Worm (Caenorhabditis elegans) whole organism, L3 larva: Measurements from ENCODE around the gene T08A9.13.

Experiments used
- R02D3.7 ChIP-seq: fragments of 150-350 bp; optimal IDR thresholded peaks from 2 replicates; lab custom pipeline; 2014; ENCODE audit warnings: missing biosample characterization, missing genetic modification characterization
- aly-2 ChIP-seq: fragments of 150-350 bp; optimal IDR thresholded peaks from 2 replicates; lab custom pipeline; 2014; ENCODE audit warnings: missing biosample characterization, missing genetic modification characterization
- ama-1 ChIP-seq: fragments of 150-350 bp; optimal IDR thresholded peaks from 2 replicates; lab custom pipeline; 2018
- ceh-16 ChIP-seq: sonication (generic microtip); optimal IDR thresholded peaks from 2 replicates; lab custom pipeline; 2017; ENCODE audit warnings: missing biosample characterization, missing genetic modification characterization
- ceh-28 ChIP-seq: fragments of 150-350 bp; optimal IDR thresholded peaks from 2 replicates; lab custom pipeline; 2014; ENCODE audit warnings: missing biosample characterization, missing genetic modification reagents, missing genetic modification characterization
- daf-12 ChIP-seq: fragments of 150-350 bp; optimal IDR thresholded peaks from 2 replicates; lab custom pipeline; 2014; ENCODE audit warnings: missing biosample characterization, missing genetic modification reagents, missing genetic modification characterization
- egl-27 ChIP-seq: sonication (generic microtip); optimal IDR thresholded peaks from 4 replicates; lab custom pipeline; 2017; ENCODE audit warnings: missing biosample characterization, missing genetic modification reagents, missing genetic modification characterization
- egl-5 ChIP-seq: fragments of 150-350 bp; optimal IDR thresholded peaks from 2 replicates; lab custom pipeline; 2017; ENCODE audit warnings: missing biosample characterization, missing genetic modification reagents, missing genetic modification characterization, inconsistent platforms
- elt-1 ChIP-seq: fragments of 150-350 bp; optimal IDR thresholded peaks from 2 replicates; lab custom pipeline; 2014; ENCODE audit warnings: missing biosample characterization, missing genetic modification characterization
- eor-1 ChIP-seq, 2 experiments: fragments of 150-350 bp; optimal IDR thresholded peaks; 2 replicates each; lab custom pipeline; 2014 to 2018; ENCODE audit warnings: missing biosample characterization in 2 of 2, missing genetic modification characterization in 2 of 2
- fkh-10 ChIP-seq: sonication (generic microtip); optimal IDR thresholded peaks from 2 replicates; lab custom pipeline; 2017; ENCODE audit warnings: missing biosample characterization, missing genetic modification reagents, missing genetic modification characterization
- fkh-2 ChIP-seq: fragments of 150-350 bp; optimal IDR thresholded peaks from 2 replicates; lab custom pipeline; 2014; ENCODE audit warnings: missing biosample characterization, missing genetic modification reagents, missing genetic modification characterization
- fos-1 ChIP-seq: fragments of 150-350 bp; optimal IDR thresholded peaks from 2 replicates; lab custom pipeline; 2014; ENCODE audit warnings: missing biosample characterization, missing genetic modification characterization
- hmg-11 ChIP-seq: sonication (generic microtip); optimal IDR thresholded peaks from 2 replicates; lab custom pipeline; 2016; ENCODE audit warnings: missing genetic modification characterization, missing compliant biosample characterization
- lin-15B ChIP-seq: fragments of 150-350 bp; optimal IDR thresholded peaks from 2 replicates; lab custom pipeline; 2014; ENCODE audit warnings: missing biosample characterization, missing genetic modification characterization
- lin-39 ChIP-seq: fragments of 150-350 bp; optimal IDR thresholded peaks from 2 replicates; lab custom pipeline; 2018; ENCODE audit warnings: missing biosample characterization, missing genetic modification reagents, missing genetic modification characterization
- lsy-12 ChIP-seq: sonication (generic microtip); optimal IDR thresholded peaks from 2 replicates; lab custom pipeline; 2016; ENCODE audit warnings: mild to moderate bottlenecking, missing genetic modification characterization, missing compliant biosample characterization
- nfya-1 ChIP-seq: sonication (generic microtip); optimal IDR thresholded peaks from 2 replicates; lab custom pipeline; 2017; ENCODE audit warnings: missing genetic modification characterization, mild to moderate bottlenecking, missing compliant biosample characterization, antibody characterized with exemption, moderate library complexity; ENCODE audit not compliant: insufficient read depth
- nhr-11 ChIP-seq: fragments of 150-350 bp; optimal IDR thresholded peaks from 2 replicates; lab custom pipeline; 2014; ENCODE audit warnings: missing biosample characterization, missing genetic modification characterization
- nhr-12 ChIP-seq: fragments of 150-350 bp; optimal IDR thresholded peaks from 2 replicates; lab custom pipeline; 2014; ENCODE audit warnings: missing biosample characterization, missing genetic modification characterization
- nhr-23 ChIP-seq: fragments of 150-350 bp; optimal IDR thresholded peaks from 2 replicates; lab custom pipeline; 2014; ENCODE audit warnings: missing biosample characterization, missing genetic modification reagents, missing genetic modification characterization
- nhr-237 ChIP-seq: fragments of 150-350 bp; optimal IDR thresholded peaks from 2 replicates; lab custom pipeline; 2014; ENCODE audit warnings: missing biosample characterization, missing genetic modification characterization
- nhr-25 ChIP-seq: sonication (generic microtip); optimal IDR thresholded peaks from 2 replicates; lab custom pipeline; 2017; ENCODE audit warnings: missing biosample characterization, missing genetic modification characterization
- nhr-28 ChIP-seq: fragments of 150-350 bp; optimal IDR thresholded peaks from 2 replicates; lab custom pipeline; 2014; ENCODE audit warnings: missing biosample characterization, missing genetic modification characterization
- nhr-43 ChIP-seq: sonication (generic microtip); optimal IDR thresholded peaks from 2 replicates; lab custom pipeline; 2016; ENCODE audit warnings: mild to moderate bottlenecking, missing genetic modification characterization, missing compliant biosample characterization; ENCODE audit not compliant: poor library complexity, severe bottlenecking
- nhr-67 ChIP-seq: fragments of 150-350 bp; optimal IDR thresholded peaks from 2 replicates; lab custom pipeline; 2014; ENCODE audit warnings: missing biosample characterization, missing genetic modification characterization
- nhr-76 ChIP-seq: fragments of 150-350 bp; sonication (generic microtip); optimal IDR thresholded peaks from 5 replicates; lab custom pipeline; 2014; ENCODE audit warnings: missing biosample characterization, missing genetic modification characterization
- nhr-77 ChIP-seq: fragments of 150-350 bp; optimal IDR thresholded peaks from 2 replicates; lab custom pipeline; 2014; ENCODE audit warnings: missing biosample characterization, missing genetic modification characterization
- pha-4 ChIP-seq: fragments of 150-350 bp; optimal IDR thresholded peaks from 2 replicates; lab custom pipeline; 2014; ENCODE audit warnings: missing biosample characterization, missing genetic modification reagents, missing genetic modification characterization
- pqm-1 ChIP-seq: fragments of 150-350 bp; optimal IDR thresholded peaks from 2 replicates; lab custom pipeline; 2017; ENCODE audit warnings: missing biosample characterization, missing genetic modification characterization, inconsistent platforms
- sea-2 ChIP-seq: fragments of 150-350 bp; sonication (generic microtip); optimal IDR thresholded peaks from 4 replicates; lab custom pipeline; 2014; ENCODE audit warnings: missing biosample characterization, missing genetic modification reagents, missing genetic modification characterization
- skn-1 ChIP-seq: fragments of 150-350 bp; optimal IDR thresholded peaks from 2 replicates; lab custom pipeline; 2014; ENCODE audit warnings: missing biosample characterization, missing genetic modification characterization
- snpc-4 ChIP-seq: fragments of 150-350 bp; optimal IDR thresholded peaks from 2 replicates; lab custom pipeline; 2014; ENCODE audit warnings: missing biosample characterization, missing genetic modification characterization
- tbx-2 ChIP-seq: sonication (generic microtip); optimal IDR thresholded peaks from 2 replicates; lab custom pipeline; 2016; ENCODE audit warnings: mild to moderate bottlenecking, missing genetic modification characterization, missing compliant biosample characterization
- unc-62 ChIP-seq: fragments of 150-350 bp; sonication (generic microtip); optimal IDR thresholded peaks from 4 replicates; lab custom pipeline; 2014; ENCODE audit warnings: missing biosample characterization, missing genetic modification reagents, missing genetic modification characterization
- zag-1 ChIP-seq: fragments of 150-350 bp; optimal IDR thresholded peaks from 2 replicates; lab custom pipeline; 2014; ENCODE audit warnings: missing biosample characterization, missing genetic modification characterization
- ztf-11 ChIP-seq: fragments of 150-350 bp; optimal IDR thresholded peaks from 2 replicates; lab custom pipeline; 2014; ENCODE audit warnings: missing biosample characterization, missing genetic modification characterization
- ztf-4 ChIP-seq: fragments of 150-350 bp; optimal IDR thresholded peaks from 2 replicates; lab custom pipeline; 2014; ENCODE audit warnings: missing biosample characterization, missing genetic modification characterization

Gene T08A9.13

DNA sequence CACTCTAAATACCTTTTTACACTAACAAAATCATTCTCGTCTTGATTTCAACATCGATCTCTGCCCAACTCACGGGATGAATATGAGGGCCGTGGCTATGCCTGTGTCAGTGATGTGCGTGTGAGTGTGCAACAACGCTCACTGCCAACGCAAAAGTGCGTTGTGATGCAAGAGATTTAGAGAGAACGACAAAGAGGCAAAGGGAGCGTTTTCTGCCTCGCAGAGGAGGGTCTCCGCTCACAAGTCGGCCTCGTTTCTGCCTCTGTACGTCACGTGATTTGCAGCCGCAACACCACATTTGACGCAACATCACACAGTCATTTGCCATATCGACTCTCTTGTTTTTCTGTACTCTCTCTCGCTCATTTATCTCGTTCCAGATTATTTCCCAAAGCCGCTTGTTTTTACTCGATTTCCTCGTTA is 12.1 kb upstream of the T08A9.13 start, which contains the start of gene epg-7 (continued):
- TF ChIP-seq lin-15B (peak; percentile 79), nhr-12 (tag; lab: Kevin White, UChicago) (no peak), lin-39 (tag; lab: Kevin White, UChicago) (peak; percentile 99), fkh-2 (tag; lab: Kevin White, UChicago) (no peak), fkh-10 (GFP tag; lab: Kevin White, UChicago) (peak; percentile 3), ztf-4 (tag; lab: Kevin White, UChicago) (peak; percentile 72), egl-27 (tag; lab: Kevin White, UChicago) (peak; percentile 70), elt-1 (peak; percentile 75)

DNA sequence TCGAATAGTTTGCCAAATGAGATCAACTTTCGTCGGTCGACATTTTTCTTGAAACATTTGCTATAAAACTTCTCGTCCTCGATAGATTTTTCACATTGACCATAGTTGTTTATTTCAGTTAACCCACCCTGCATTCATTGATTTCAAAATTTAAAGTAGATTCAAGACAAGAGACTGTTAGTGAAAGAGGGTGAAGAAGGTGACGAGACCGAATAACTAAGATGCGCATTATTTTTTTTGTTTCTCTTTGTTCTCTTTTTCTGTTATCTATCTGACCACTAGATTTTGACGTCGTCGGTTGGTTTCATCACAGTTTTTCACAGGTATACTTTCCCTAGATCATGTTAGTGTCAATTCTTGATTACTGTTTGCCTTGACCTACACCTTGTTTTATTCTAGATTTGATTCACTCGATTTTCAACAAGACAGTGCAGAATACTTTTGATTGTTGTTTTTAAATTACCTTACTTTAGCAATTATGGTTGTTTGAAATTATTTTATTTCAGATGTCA is 8.5 kb upstream of the T08A9.13 start, which contains the start of gene ttr-30:
TSS of gene ttr-30 (plus strand) at position 265 of the 512 bp plus-strand sequence.
- peak; percentile 38 for TF ChIP-seq nhr-25 (tag; lab: Kevin White, UChicago)
- peak; percentile 75 for TF ChIP-seq nhr-23 (tag; lab: Kevin White, UChicago)
- TF ChIP-seq elt-1: peak; percentile 48
- TF ChIP-seq lin-39 (tag; lab: Kevin White, UChicago): no peak

DNA sequence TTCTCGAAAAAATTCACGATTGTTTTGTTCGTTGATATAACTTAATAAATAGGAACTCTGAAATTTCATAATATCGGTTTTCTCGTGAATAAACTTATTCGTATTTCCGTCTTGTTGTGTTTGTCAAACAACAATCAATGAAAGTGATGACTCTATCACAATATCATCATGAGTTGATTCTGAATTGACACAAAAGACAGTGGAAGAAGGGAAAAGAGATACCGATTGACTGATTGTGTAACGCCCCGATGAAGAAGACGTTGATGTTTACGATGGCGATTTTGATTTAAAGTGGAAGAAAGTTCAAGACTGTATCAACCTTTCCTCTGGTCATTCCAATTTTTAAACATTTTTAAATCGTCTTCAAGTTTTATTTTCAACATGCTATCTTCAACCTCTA is 7.4 kb upstream of the T08A9.13 start, which contains the start of gene ttr-59:
TSS of gene ttr-59 (plus strand) at position 218 of the 400 bp plus-strand sequence.
- no peak for TF ChIP-seq skn-1
- TF ChIP-seq nhr-28 (tag; lab: Kevin White, UChicago): no peak
- TF ChIP-seq nhr-25 (tag; lab: Kevin White, UChicago): peak; percentile 59
- TF ChIP-seq hmg-11: no peak
- TF ChIP-seq R02D3.7 (tag; lab: Kevin White, UChicago): no peak
- no peak for TF ChIP-seq zag-1 (tag; lab: Kevin White, UChicago)
- TF ChIP-seq nhr-77: no peak
- no peak for TF ChIP-seq nhr-237 (tag; lab: Kevin White, UChicago)
- TF ChIP-seq nhr-23 (tag; lab: Kevin White, UChicago): peak; percentile 51
- no peak for TF ChIP-seq nhr-11 (tag; lab: Kevin White, UChicago)
- TF ChIP-seq nfya-1: no peak
- no peak for TF ChIP-seq nhr-76 (tag; lab: Kevin White, UChicago)
- no peak for TF ChIP-seq fkh-10 (GFP tag; lab: Kevin White, UChicago)
- TF ChIP-seq lsy-12: no peak
- TF ChIP-seq fos-1: no peak
- TF ChIP-seq pha-4 (tag; lab: Kevin White, UChicago): no peak
- TF ChIP-seq unc-62 (GFP tag; lab: Kevin White, UChicago): no peak
- no peak for TF ChIP-seq nhr-43 (tag; lab: Kevin White, UChicago)

DNA sequence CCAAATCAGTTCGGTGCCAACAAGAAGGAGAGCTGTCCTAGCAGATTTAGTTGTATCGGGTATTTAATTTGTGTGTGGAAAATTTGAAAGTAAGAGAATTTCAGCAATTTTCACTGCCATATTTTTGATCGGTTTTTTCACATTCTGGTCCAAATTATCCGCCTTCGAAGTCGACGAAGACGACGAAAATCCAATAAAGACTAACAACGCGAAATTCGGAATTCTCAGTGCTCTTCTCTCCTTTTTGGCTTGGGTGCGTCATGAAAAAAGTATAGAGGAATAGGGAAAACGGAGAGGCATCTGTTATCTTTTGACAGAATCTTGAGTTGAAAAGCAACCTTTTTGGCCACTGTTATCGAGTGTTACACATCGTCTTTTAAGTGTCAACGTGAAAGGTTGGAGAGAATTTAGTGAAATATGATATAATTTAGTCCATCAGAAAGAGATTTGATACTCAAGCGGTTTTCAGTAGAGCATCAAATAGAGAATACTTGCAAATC is 5.9 kb upstream of the T08A9.13 start:
- TF ChIP-seq aly-2 (tag; lab: Kevin White, UChicago): no peak
- peak; percentile 41 for TF ChIP-seq unc-62 (GFP tag; lab: Kevin White, UChicago)
- no peak for TF ChIP-seq fkh-10 (GFP tag; lab: Kevin White, UChicago)
- TF ChIP-seq nhr-67: no peak
- peak; percentile 82 for TF ChIP-seq elt-1
- no peak for TF ChIP-seq nhr-23 (tag; lab: Kevin White, UChicago)
- TF ChIP-seq ceh-28: no peak
- TF ChIP-seq, all 47 proteins: peak for 2

DNA sequence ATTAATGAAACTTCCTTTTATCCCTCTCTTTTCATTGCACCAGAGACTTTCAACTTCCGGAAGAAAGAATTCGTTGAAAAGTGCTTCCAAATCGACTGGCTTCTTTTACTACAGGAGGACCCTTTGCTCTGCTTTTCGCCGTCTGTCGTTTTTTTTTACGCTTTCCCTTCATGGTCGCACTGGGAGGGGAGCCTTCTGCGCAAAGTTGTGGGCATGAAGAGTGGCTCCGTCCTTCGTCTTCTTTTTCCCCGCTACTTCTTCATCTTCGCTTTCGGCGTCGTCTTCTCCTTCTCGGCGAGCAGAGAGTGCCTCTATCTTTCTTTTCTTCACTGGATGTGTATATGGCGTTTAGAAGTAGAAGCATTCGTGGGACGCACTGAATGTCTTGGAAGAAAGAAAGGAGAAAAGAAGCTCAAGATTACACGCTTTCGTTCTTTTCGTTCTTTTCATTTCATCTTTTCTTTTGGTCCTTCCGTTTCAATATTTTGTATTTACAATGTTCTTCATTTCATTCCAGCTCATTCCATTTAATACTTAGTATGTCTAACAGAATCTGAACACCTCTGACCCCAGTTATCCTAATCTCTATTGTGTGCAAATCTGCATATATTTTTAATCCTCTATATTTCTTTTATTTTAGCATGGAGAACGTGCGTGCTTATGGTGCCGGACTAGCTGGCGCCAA is 4.9 kb upstream of the T08A9.13 start, which contains the start of gene sng-1:
TSS of gene sng-1 (plus strand) at position 635 of the 685 bp plus-strand sequence.
- TF ChIP-seq eor-1 (tag; optimal IDR thresholded peaks at IDR 0.05; lab: Kevin White, UChicago): no peak
- TF ChIP-seq hmg-11: peak; percentile 56
- TF ChIP-seq fkh-2 (tag; lab: Kevin White, UChicago): no peak
- TF ChIP-seq lin-39 (tag; lab: Kevin White, UChicago): peak; percentile 54
- peak; percentile 36 for TF ChIP-seq nfya-1

DNA sequence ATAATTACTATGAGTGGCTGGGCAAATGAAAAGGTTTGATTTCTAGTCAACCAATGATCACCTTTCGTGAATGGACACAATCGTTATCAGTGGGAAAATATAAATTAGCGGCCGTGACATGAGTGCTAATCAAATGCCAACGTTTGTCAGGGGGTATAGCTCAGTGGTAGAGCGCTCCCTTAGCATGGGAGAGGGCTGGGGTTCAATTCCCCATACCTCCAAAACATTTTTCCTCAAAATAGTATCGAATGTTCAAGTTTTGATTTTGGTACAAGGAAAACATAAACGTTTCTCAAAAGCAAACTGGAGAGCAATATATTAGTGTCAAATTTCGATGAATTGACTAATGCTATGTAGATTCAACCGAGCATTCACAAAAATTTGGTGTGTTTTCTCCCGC is 1.4 kb upstream of the T08A9.13 start:
- TF ChIP-seq pqm-1 (peak; percentile 49), daf-12 (tag; lab: Kevin White, UChicago) (no peak), lsy-12 (peak; percentile 58), nhr-77 (no peak), nhr-23 (tag; lab: Kevin White, UChicago) (no peak), sea-2 (no peak), elt-1 (no peak), ztf-11 (tag; lab: Kevin White, UChicago) (no peak), nhr-25 (tag; lab: Kevin White, UChicago) (peak; percentile 13), lin-15B (no peak), skn-1 (peak; percentile 20), R02D3.7 (tag; lab: Kevin White, UChicago) (no peak), hmg-11 (no peak), tbx-2 (tag; lab: Kevin White, UChicago) (peak; percentile 31), egl-5 (tag; lab: Kevin White, UChicago) (no peak), aly-2 (tag; lab: Kevin White, UChicago) (no peak), ceh-16 (tag; lab: Kevin White, UChicago) (no peak), ztf-4 (tag; lab: Kevin White, UChicago) (no peak), snpc-4 (tag; lab: Kevin White, UChicago) (no peak), ama-1 (lab: Kevin White, UChicago) (no peak), fos-1 (no peak), nhr-237 (tag; lab: Kevin White, UChicago) (no peak), fkh-2 (tag; lab: Kevin White, UChicago) (no peak)
